Worm (Caenorhabditis elegans) whole organism, L4 larva: ENCODE measurements around the gene unc-17.

Source experiments
- F37D6.2 ChIP-seq: sonication (generic microtip); optimal IDR thresholded peaks from 2 replicates; lab custom pipeline; 2016; ENCODE audit warnings: mild to moderate bottlenecking, missing genetic modification characterization, missing compliant biosample characterization
- R02D3.7 ChIP-seq: fragments of 150-350 bp; sonication (generic microtip); optimal IDR thresholded peaks from 3 replicates; lab custom pipeline; 2014; ENCODE audit warnings: missing biosample characterization, missing genetic modification characterization
- T20F7.1 ChIP-seq: fragments of 200-800 bp; sonication (Bioruptor generic); optimal IDR thresholded peaks from 2 replicates; lab custom pipeline; 2018; ENCODE audit warnings: mild to moderate bottlenecking, missing genetic modification characterization, missing compliant biosample characterization
- Y48G9A.11 ChIP-seq: fragments of 200-800 bp; sonication (Bioruptor generic); IDR thresholded peaks from 2 replicates; pipeline ENCODE4 v1.3.6; 2022; ENCODE audit warnings: missing genetic modification reagents, missing genetic modification characterization, missing compliant biosample characterization
- Y5F2A.4 ChIP-seq: fragments of 200-800 bp; sonication (Bioruptor generic); optimal IDR thresholded peaks from 2 replicates; lab custom pipeline; 2018; ENCODE audit warnings: mild to moderate bottlenecking, missing genetic modification characterization, missing compliant biosample characterization
- ZK546.5 ChIP-seq, 2 experiments: sonication (generic microtip); optimal IDR thresholded peaks; 2 replicates each; lab custom pipeline; 2017; ENCODE audit warnings: missing biosample characterization in 2 of 2, missing genetic modification characterization in 2 of 2
- aly-2 ChIP-seq: sonication (generic microtip); optimal IDR thresholded peaks from 2 replicates; lab custom pipeline; 2018; ENCODE audit warnings: missing biosample characterization, missing genetic modification characterization
- ceh-20 ChIP-seq: fragments of 200-800 bp; sonication (Bioruptor generic); IDR thresholded peaks from 2 replicates; pipeline ENCODE4 v1.3.6; 2022; ENCODE audit warnings: missing genetic modification reagents, missing genetic modification characterization, missing compliant biosample characterization
- ceh-82 ChIP-seq: sonication (generic microtip); optimal IDR thresholded peaks from 2 replicates; lab custom pipeline; 2017; ENCODE audit warnings: missing biosample characterization, missing genetic modification characterization
- cey-2 ChIP-seq: sonication (generic microtip); optimal IDR thresholded peaks from 3 replicates; lab custom pipeline; 2017; ENCODE audit warnings: missing genetic modification characterization, mild to moderate bottlenecking, missing compliant biosample characterization, antibody characterized with exemption, borderline replicate concordance; ENCODE audit not compliant: insufficient read depth
- daf-12 ChIP-seq: fragments of 150-350 bp; optimal IDR thresholded peaks from 2 replicates; lab custom pipeline; 2014; ENCODE audit warnings: missing biosample characterization, missing genetic modification reagents, missing genetic modification characterization
- daf-16 ChIP-seq, 3 experiments: sonication (generic microtip); optimal IDR thresholded peaks; 2 replicates each; lab custom pipeline; 2016 to 2017; ENCODE audit warnings: missing genetic modification characterization in 3 of 3, missing genetic modification reagents in 3 of 3, mild to moderate bottlenecking in 2 of 3, missing compliant biosample characterization in 2 of 3, missing biosample characterization in 1 of 3, moderate library complexity in 1 of 3
- daf-19 ChIP-seq: fragments of 200-800 bp; sonication (Bioruptor generic); conservative IDR thresholded peaks from 2 replicates; pipeline ENCODE4 v1.3.6; 2022; ENCODE audit warnings: missing genetic modification characterization, missing compliant biosample characterization
- daf-8 ChIP-seq: fragments of 200-800 bp; sonication (Bioruptor generic); IDR thresholded peaks from 2 replicates; pipeline ENCODE4 v1.3.6; 2022; ENCODE audit warnings: missing genetic modification characterization, missing compliant biosample characterization
- dmd-6 ChIP-seq: fragments of 200-800 bp; sonication (Bioruptor generic); IDR thresholded peaks from 2 replicates; pipeline ENCODE4 v1.3.6; 2022; ENCODE audit warnings: missing genetic modification reagents, missing genetic modification characterization, missing compliant biosample characterization
- dmd-8 ChIP-seq: fragments of 200-800 bp; sonication (Bioruptor generic); IDR thresholded peaks from 2 replicates; pipeline ENCODE4 v1.3.6; 2022; ENCODE audit warnings: missing genetic modification characterization, missing compliant biosample characterization
- dve-1 ChIP-seq: sonication (generic microtip); optimal IDR thresholded peaks from 2 replicates; lab custom pipeline; 2017; ENCODE audit warnings: antibody characterized with exemption, mild to moderate bottlenecking, missing genetic modification characterization, missing compliant biosample characterization; ENCODE audit not compliant: insufficient read depth
- egl-43 ChIP-seq: fragments of 200-800 bp; sonication (Bioruptor generic); IDR thresholded peaks from 2 replicates; pipeline ENCODE4 v1.3.6; 2022; ENCODE audit warnings: missing genetic modification reagents, missing genetic modification characterization, missing compliant biosample characterization
- gei-8 ChIP-seq: fragments of 200-800 bp; sonication (Bioruptor generic); optimal IDR thresholded peaks from 2 replicates; lab custom pipeline; 2018; ENCODE audit warnings: mild to moderate bottlenecking, missing genetic modification characterization, missing compliant biosample characterization
- hif-1 ChIP-seq, 2 experiments: sonication (generic microtip); optimal IDR thresholded peaks; 2 replicates each; lab custom pipeline; 2016 to 2017; ENCODE audit warnings: missing compliant biosample characterization in 2 of 2, missing genetic modification characterization in 2 of 2, missing genetic modification reagents in 2 of 2, missing genotype in 2 of 2, mild to moderate bottlenecking in 1 of 2
- jun-1 ChIP-seq: fragments of 150-350 bp; optimal IDR thresholded peaks from 2 replicates; lab custom pipeline; 2014; ENCODE audit warnings: missing biosample characterization, missing genetic modification reagents, missing genetic modification characterization
- lin-13 ChIP-seq: fragments of 150-350 bp; optimal IDR thresholded peaks from 2 replicates; lab custom pipeline; 2014; ENCODE audit warnings: missing biosample characterization, missing genetic modification reagents, missing genetic modification characterization
- lin-29 ChIP-seq: fragments of 200-800 bp; sonication (Bioruptor generic); IDR thresholded peaks from 2 replicates; pipeline ENCODE4 v1.3.6; 2022; ENCODE audit warnings: missing genetic modification reagents, missing genetic modification characterization, missing compliant biosample characterization
- lsy-2 ChIP-seq, 2 experiments: fragments of 150-350 bp in 1 of 2; sonication (generic microtip) in 1 of 2; optimal IDR thresholded peaks; 2 replicates each; lab custom pipeline; 2014 to 2017; ENCODE audit warnings: missing biosample characterization in 2 of 2, missing genetic modification characterization in 2 of 2
- madf-5 ChIP-seq, 2 experiments: fragments of 200-800 bp; sonication (Bioruptor generic); IDR thresholded peaks; 2 replicates each; pipeline ENCODE4 v1.3.6; 2022; ENCODE audit warnings: missing compliant biosample characterization in 2 of 2, missing genetic modification characterization in 2 of 2
- madf-9 ChIP-seq: fragments of 200-800 bp; sonication (Bioruptor generic); conservative IDR thresholded peaks from 2 replicates; pipeline ENCODE4 v1.3.6; 2022; ENCODE audit warnings: missing genetic modification reagents, missing genetic modification characterization, missing compliant biosample characterization
- mxl-2 ChIP-seq: fragments of 200-800 bp; sonication (Bioruptor generic); conservative IDR thresholded peaks from 2 replicates; pipeline ENCODE4 v1.3.6; 2022; ENCODE audit warnings: missing genetic modification reagents, missing genetic modification characterization, missing compliant biosample characterization
- mxl-3 ChIP-seq: fragments of 200-800 bp; sonication (Bioruptor generic); optimal IDR thresholded peaks from 2 replicates; lab custom pipeline; 2018; ENCODE audit warnings: mild to moderate bottlenecking, missing genetic modification characterization, missing compliant biosample characterization
- nhr-10 ChIP-seq: fragments of 150-350 bp; optimal IDR thresholded peaks from 2 replicates; lab custom pipeline; 2014; ENCODE audit warnings: missing biosample characterization, missing genetic modification characterization
- nhr-102 ChIP-seq: sonication (generic microtip); optimal IDR thresholded peaks from 2 replicates; lab custom pipeline; 2016; ENCODE audit warnings: mild to moderate bottlenecking, missing genetic modification characterization, moderate library complexity, missing compliant biosample characterization
- nhr-11 ChIP-seq: fragments of 150-350 bp; optimal IDR thresholded peaks from 2 replicates; lab custom pipeline; 2014; ENCODE audit warnings: missing biosample characterization, missing genetic modification characterization
- nhr-41 ChIP-seq: fragments of 200-800 bp; sonication (Bioruptor generic); IDR thresholded peaks from 2 replicates; pipeline ENCODE4 v1.3.6; 2022; ENCODE audit warnings: missing genetic modification reagents, missing genetic modification characterization, missing compliant biosample characterization
- nhr-42 ChIP-seq: fragments of 200-800 bp; sonication (Bioruptor generic); IDR thresholded peaks from 2 replicates; pipeline ENCODE4 v1.3.6; 2022; ENCODE audit warnings: missing genetic modification characterization, missing compliant biosample characterization
- nhr-48 ChIP-seq: sonication (generic microtip); optimal IDR thresholded peaks from 2 replicates; lab custom pipeline; 2016; ENCODE audit warnings: mild to moderate bottlenecking, missing genetic modification characterization, missing compliant biosample characterization
- nhr-6 ChIP-seq: fragments of 150-350 bp; optimal IDR thresholded peaks from 2 replicates; lab custom pipeline; 2014; ENCODE audit warnings: missing biosample characterization, missing genetic modification characterization
- pha-4 ChIP-seq, 2 experiments: fragments of 150-350 bp in 1 of 2; fragments of 200-800 bp in 1 of 2; sonication (Bioruptor generic) in 1 of 2; IDR thresholded peaks in 1 of 2; optimal IDR thresholded peaks in 1 of 2; 2 replicates each; pipeline versions ENCODE4 v1.3.6 to Lab custom; 2014 to 2022; ENCODE audit warnings: missing genetic modification characterization in 2 of 2, missing genetic modification reagents in 2 of 2, missing biosample characterization in 1 of 2, missing compliant biosample characterization in 1 of 2
- php-3 ChIP-seq: fragments of 200-800 bp; sonication (Bioruptor generic); IDR thresholded peaks from 2 replicates; pipeline ENCODE4 v1.3.6; 2022; ENCODE audit warnings: missing genetic modification reagents, missing genetic modification characterization, missing compliant biosample characterization
- pqm-1 ChIP-seq: sonication (generic microtip); optimal IDR thresholded peaks from 2 replicates; lab custom pipeline; 2017; ENCODE audit warnings: missing biosample characterization, missing genetic modification characterization
- rbr-2 ChIP-seq: sonication (generic microtip); optimal IDR thresholded peaks from 2 replicates; lab custom pipeline; 2016; ENCODE audit warnings: missing genotype, missing genetic modification characterization, missing compliant biosample characterization
- set-16 ChIP-seq: fragments of 200-800 bp; sonication (Bioruptor generic); IDR thresholded peaks from 2 replicates; pipeline ENCODE4 v1.3.6; 2022; ENCODE audit warnings: missing genetic modification reagents, missing genetic modification characterization, missing compliant biosample characterization
- snpc-1.2 ChIP-seq: fragments of 200-800 bp; sonication (Bioruptor generic); IDR thresholded peaks from 2 replicates; pipeline ENCODE4 v1.3.6; 2022; ENCODE audit warnings: missing genetic modification reagents, missing genetic modification characterization, missing compliant biosample characterization
- spr-3 ChIP-seq: fragments of 200-800 bp; sonication (Bioruptor generic); optimal IDR thresholded peaks from 2 replicates; lab custom pipeline; 2018; ENCODE audit warnings: mild to moderate bottlenecking, missing genetic modification characterization, missing compliant biosample characterization
- tra-1 ChIP-seq: fragments of 200-800 bp; sonication (Bioruptor generic); IDR thresholded peaks from 2 replicates; pipeline ENCODE4 v1.3.6; 2022; ENCODE audit warnings: missing genetic modification reagents, missing genetic modification characterization, missing compliant biosample characterization
- unc-130 ChIP-seq: sonication (generic microtip); optimal IDR thresholded peaks from 2 replicates; lab custom pipeline; 2016; ENCODE audit warnings: missing genetic modification reagents, missing genetic modification characterization, missing compliant biosample characterization
- unc-39 ChIP-seq: sonication (generic microtip); optimal IDR thresholded peaks from 2 replicates; lab custom pipeline; 2017; ENCODE audit warnings: missing biosample characterization, missing genetic modification characterization
- unc-62 ChIP-seq, 3 experiments: fragments of 150-350 bp in 1 of 3; sonication (generic microtip); optimal IDR thresholded peaks in 2 of 3; peaks in 1 of 3; 1 replicate in 1 of 3; 2 replicates in 2 of 3; lab custom pipeline; 2014 to 2017; ENCODE audit warnings: missing biosample characterization in 3 of 3, missing genetic modification characterization in 3 of 3, missing genetic modification reagents in 3 of 3, missing genotype in 1 of 3
- vab-7 ChIP-seq: fragments of 200-800 bp; sonication (Bioruptor generic); IDR thresholded peaks from 2 replicates; pipeline ENCODE4 v1.3.6; 2022; ENCODE audit warnings: missing genetic modification reagents, missing genetic modification characterization, missing compliant biosample characterization
- zag-1 ChIP-seq: fragments of 150-350 bp; optimal IDR thresholded peaks from 2 replicates; lab custom pipeline; 2014; ENCODE audit warnings: missing biosample characterization, missing genetic modification characterization

Gene unc-17

DNA sequence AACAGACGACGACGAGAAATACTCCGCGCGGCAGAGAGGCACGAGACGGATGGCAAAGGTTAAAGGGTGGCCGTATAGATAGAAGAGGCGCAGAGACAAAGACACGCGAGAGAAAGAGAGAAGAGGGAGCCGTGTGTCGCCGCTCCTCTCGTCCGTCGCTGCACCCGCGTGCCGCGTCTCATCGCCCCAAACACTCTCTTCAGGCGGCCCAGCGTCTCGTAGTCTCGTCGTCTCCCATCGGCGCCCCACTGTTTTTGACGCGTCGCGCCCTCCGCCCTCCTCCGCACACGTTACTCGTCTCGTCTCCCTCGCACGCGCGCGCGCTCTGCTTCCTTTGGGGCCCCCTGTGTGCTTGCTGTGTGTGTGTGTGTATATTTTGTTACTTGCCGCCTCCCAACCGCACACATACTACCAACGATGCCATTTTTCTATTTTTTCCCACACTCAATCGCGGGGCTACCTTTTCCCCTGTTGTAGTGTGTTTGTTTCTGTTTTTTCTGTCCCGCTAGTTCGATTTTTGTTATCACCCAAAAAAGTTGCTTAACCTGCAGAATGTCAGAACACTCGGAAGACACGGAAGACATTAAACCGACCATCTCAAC, 12.1 kb upstream of the unc-17 start, which contains the start of gene madf-9:
Gene madf-9 (plus strand): TSS at position 552 of the 602 bp plus-strand sequence.
- TF ChIP-seq set-16 (GFP tag; lab: Robert Waterston, UW) = peak; percentile 100
- 0 out of 2 replicates have a peak, but pooled peaks have one; percentile 21 for TF ChIP-seq mxl-2 (GFP tag; lab: Robert Waterston, UW)
- no peak for TF ChIP-seq cey-2 (tag; lab: Kevin White, UChicago)
- peak; percentile 10 to 56 for TF ChIP-seq daf-16 (GFP tag; optimal IDR thresholded peaks at IDR 0.05; lab: Kevin White, UChicago)
- TF ChIP-seq daf-16 (tag; optimal IDR thresholded peaks at IDR 0.05; lab: Kevin White, UChicago) = peak; percentile 68
- peak; percentile 45 for TF ChIP-seq dve-1
- TF ChIP-seq zag-1 = no peak
- TF ChIP-seq tra-1 (GFP tag; lab: Robert Waterston, UW) = 0 out of 2 replicates have a peak, but pooled peaks have one; percentile 19
- no peak for TF ChIP-seq lin-13 (GFP tag; lab: Kevin White, UChicago)
- no peak for TF ChIP-seq nhr-11 (tag; lab: Kevin White, UChicago)
- TF ChIP-seq ZK546.5 (tag; optimal IDR thresholded peaks at IDR 0.05; lab: Kevin White, UChicago) = no peak
- no peak for TF ChIP-seq unc-62 (GFP tag; optimal IDR thresholded peaks at IDR 0.05 in 1 of 2; lab: Kevin White, UChicago)
- TF ChIP-seq unc-62 (tag; optimal IDR thresholded peaks at IDR 0.05; lab: Kevin White, UChicago) = no peak
- no peak for TF ChIP-seq unc-39 (tag; lab: Kevin White, UChicago)
- peak; percentile 26 for TF ChIP-seq spr-3 (GFP tag; lab: Kevin White, UChicago)
- TF ChIP-seq dmd-8 (GFP tag; lab: Robert Waterston, UW) = no peak
- no peak for TF ChIP-seq daf-19 (GFP tag; lab: Robert Waterston, UW)
- peak in 1 of 2 experiments; percentile 77 for TF ChIP-seq hif-1 (tag; optimal IDR thresholded peaks at IDR 0.05; lab: Kevin White, UChicago)
- no peak for TF ChIP-seq lin-29
- TF ChIP-seq snpc-1.2 (GFP tag; lab: Robert Waterston, UW) = no peak
- peak; percentile 37 to 44 for TF ChIP-seq lsy-2 (tag; optimal IDR thresholded peaks at IDR 0.05; lab: Kevin White, UChicago)
- no peak for TF ChIP-seq T20F7.1
- peak; percentile 47 for TF ChIP-seq dmd-6 (GFP tag; lab: Robert Waterston, UW)
- peak; percentile 92 for TF ChIP-seq mxl-3 (GFP tag; lab: Kevin White, UChicago)
- TF ChIP-seq rbr-2 (tag; lab: Kevin White, UChicago) = peak; percentile 79
- TF ChIP-seq pha-4 (GFP tag; IDR thresholded peaks at IDR 0.05; lab: Robert Waterston, UW) = peak; percentile 78; the same call in 1 of the 2 replicates
- no peak for TF ChIP-seq pha-4 (tag; optimal IDR thresholded peaks at IDR 0.05; lab: Kevin White, UChicago)
- peak; percentile 83 for TF ChIP-seq egl-43
- TF ChIP-seq nhr-48 = peak; percentile 89
- no peak for TF ChIP-seq pqm-1 (tag; lab: Kevin White, UChicago)
- TF ChIP-seq daf-12 (tag; lab: Kevin White, UChicago) = no peak
- TF ChIP-seq ceh-20 (GFP tag; lab: Robert Waterston, UW) = peak; percentile 22; the same call in 1 of the 2 replicates
- no peak for TF ChIP-seq ceh-82 (tag; lab: Kevin White, UChicago)
- TF ChIP-seq nhr-42 = peak; percentile 76; the same call in 1 of the 2 replicates
- 0 out of 4 replicates have a peak, but pooled peaks of 1 of the 2 experiments have one; percentile 28 for TF ChIP-seq madf-5 (GFP tag; IDR thresholded peaks at IDR 0.05; lab: Robert Waterston, UW)
- TF ChIP-seq Y48G9A.11 = no peak
- no peak for TF ChIP-seq daf-8 (GFP tag; lab: Robert Waterston, UW)
- TF ChIP-seq vab-7 = peak; percentile 11; the same call in 1 of the 2 replicates
- peak; percentile 98 for TF ChIP-seq nhr-41 (GFP tag; lab: Robert Waterston, UW)
- no peak for TF ChIP-seq jun-1 (tag; lab: Kevin White, UChicago)
- TF ChIP-seq madf-9 (GFP tag; lab: Robert Waterston, UW) = peak; percentile 98
- no peak for TF ChIP-seq aly-2 (tag; lab: Kevin White, UChicago)
- no peak for TF ChIP-seq unc-130 (GFP tag; lab: Kevin White, UChicago)
- TF ChIP-seq Y5F2A.4 (GFP tag; lab: Kevin White, UChicago) = no peak
- TF ChIP-seq R02D3.7 (tag; lab: Kevin White, UChicago) = no peak
- TF ChIP-seq nhr-10 (tag; lab: Kevin White, UChicago) = no peak
- TF ChIP-seq nhr-102 (tag; lab: Kevin White, UChicago) = peak; percentile 51
- TF ChIP-seq F37D6.2 (tag; lab: Kevin White, UChicago) = peak; percentile 62
- TF ChIP-seq gei-8 (GFP tag; lab: Kevin White, UChicago) = no peak
- TF ChIP-seq php-3 = peak; percentile 75
- TF ChIP-seq nhr-6 (tag; lab: Kevin White, UChicago) = peak; percentile 81
